Worm (Caenorhabditis elegans): ENCODE results near the gene C05D11.8.

The C05D11.8 gene

DNA sequence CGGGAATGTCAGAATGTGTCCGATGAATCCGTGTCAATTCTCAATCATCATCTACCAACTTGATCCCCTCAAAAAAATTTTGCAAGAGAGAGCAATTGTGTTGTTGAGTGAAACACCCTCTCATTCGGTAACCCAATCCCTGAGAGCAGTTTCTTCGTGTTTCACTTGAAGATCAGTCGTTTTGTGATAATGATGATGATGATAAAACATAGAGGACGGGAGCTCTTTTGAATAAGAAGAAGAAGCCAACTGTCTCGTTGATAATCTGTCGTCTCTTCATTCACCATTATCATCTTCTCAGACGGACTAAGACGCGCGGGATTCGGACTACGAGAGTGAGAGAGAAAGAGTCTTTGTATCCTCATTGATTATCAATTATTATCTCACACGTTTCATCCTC lies 22.0 kb downstream of the C05D11.8 start:
- TF ChIP-seq Y95B8A.8 (GFP tag; IDR thresholded peaks at IDR 0.05): no peak

DNA sequence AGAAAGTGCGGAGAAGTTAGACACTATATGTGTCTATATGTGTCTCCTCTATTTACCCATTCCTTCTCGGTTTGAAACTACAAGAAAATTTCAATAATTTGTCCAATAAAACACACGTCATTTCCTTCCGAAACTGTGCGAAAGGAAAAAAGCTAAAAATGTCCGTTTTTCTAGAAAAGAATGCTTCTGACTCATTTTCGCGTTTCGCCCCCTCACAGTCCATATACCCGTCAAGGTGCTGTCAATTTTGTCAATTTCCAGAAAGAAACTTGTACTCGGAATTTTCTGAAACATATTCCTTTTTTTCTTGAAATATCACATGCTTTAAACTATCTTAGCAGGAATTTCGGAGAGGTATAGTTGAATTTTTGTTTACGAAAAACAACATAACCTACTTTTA lies 24.3 kb downstream of the C05D11.8 start:
- TF ChIP-seq Y79H2A.3 (GFP tag; conservative IDR thresholded peaks at IDR 0.05) (no peak), T07F8.4 (tag; optimal IDR thresholded peaks at IDR 0.05) (no peak), dpff-1 (tag; optimal IDR thresholded peaks at IDR 0.05) (no peak), ekl-4 (GFP tag; IDR thresholded peaks at IDR 0.05) (no peak), unc-62 (GFP tag; optimal IDR thresholded peaks at IDR 0.05) (peak; percentile 81), Y95B8A.8 (GFP tag; IDR thresholded peaks at IDR 0.05) (no peak), xnd-1 (tag; optimal IDR thresholded peaks at IDR 0.05) (no peak), hlh-12 (tag; optimal IDR thresholded peaks at IDR 0.05) (no peak), hsf-1 (GFP tag; IDR thresholded peaks at IDR 0.05) (no peak), nhr-80 (tag; optimal IDR thresholded peaks at IDR 0.05) (peak; percentile 49), let-607 (tag; optimal IDR thresholded peaks at IDR 0.05) (peak in 1 of 2 experiments; percentile 37), let-526 (GFP tag; IDR thresholded peaks at IDR 0.05) (no peak), F49E8.2 (tag; optimal IDR thresholded peaks at IDR 0.05; ENCODE audit: insufficient read depth) (no peak), egl-18 (GFP tag; IDR thresholded peaks at IDR 0.05) (no peak), T26A5.8 (tag; optimal IDR thresholded peaks at IDR 0.05) (no peak), nfya-1 (tag; optimal IDR thresholded peaks at IDR 0.05; ENCODE audit: borderline replicate concordance, insufficient read depth) (no peak), snpc-4 (GFP tag; optimal IDR thresholded peaks at IDR 0.05) (no peak), snpc-4 (tag; optimal IDR thresholded peaks at IDR 0.05) (no peak), aptf-3 (GFP tag; IDR thresholded peaks at IDR 0.05) (no peak), D2030.7 (GFP tag; IDR thresholded peaks at IDR 0.05) (no peak), hlh-26 (GFP tag; conservative IDR thresholded peaks at IDR 0.05) (no peak), B0019.2 (GFP tag; conservative IDR thresholded peaks at IDR 0.05) (no peak), Y53G8AR.9 (GFP tag; conservative IDR thresholded peaks at IDR 0.05) (no peak), ceh-27 (GFP tag; optimal IDR thresholded peaks at IDR 0.05) (no peak), ztf-28 (GFP tag; IDR thresholded peaks at IDR 0.05) (no peak), sdz-38 (tag; optimal IDR thresholded peaks at IDR 0.05) (no peak), athp-1 (tag; optimal IDR thresholded peaks at IDR 0.05) (no peak), lin-26 (GFP tag; IDR thresholded peaks at IDR 0.05) (no peak)

DNA sequence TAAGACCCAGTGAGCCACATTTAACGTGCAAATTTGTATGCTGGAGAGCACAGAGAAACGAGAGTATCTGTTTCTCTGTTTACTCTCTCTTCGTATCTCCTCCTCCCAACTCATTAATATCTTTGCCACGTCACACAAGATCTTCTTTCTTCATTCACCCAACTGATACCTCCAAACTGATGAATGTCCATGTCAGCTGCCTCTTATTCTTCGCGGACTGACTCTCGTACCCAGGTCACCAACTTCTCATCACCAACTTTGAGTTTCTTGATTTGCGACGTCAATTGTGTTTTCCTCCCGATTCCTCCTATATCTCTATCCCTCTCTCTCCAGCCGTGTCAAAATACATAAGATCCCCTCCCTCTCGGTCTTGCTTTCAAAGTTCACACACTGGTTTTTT lies 24.8 kb downstream of the C05D11.8 start:
- TF ChIP-seq mxl-1 (tag; optimal IDR thresholded peaks at IDR 0.05) (no peak), somi-1 (GFP tag; optimal IDR thresholded peaks at IDR 0.05) (peak; percentile 33), T26A5.8 (tag; optimal IDR thresholded peaks at IDR 0.05) (no peak), unc-130 (GFP tag; optimal IDR thresholded peaks at IDR 0.05) (no peak)

DNA sequence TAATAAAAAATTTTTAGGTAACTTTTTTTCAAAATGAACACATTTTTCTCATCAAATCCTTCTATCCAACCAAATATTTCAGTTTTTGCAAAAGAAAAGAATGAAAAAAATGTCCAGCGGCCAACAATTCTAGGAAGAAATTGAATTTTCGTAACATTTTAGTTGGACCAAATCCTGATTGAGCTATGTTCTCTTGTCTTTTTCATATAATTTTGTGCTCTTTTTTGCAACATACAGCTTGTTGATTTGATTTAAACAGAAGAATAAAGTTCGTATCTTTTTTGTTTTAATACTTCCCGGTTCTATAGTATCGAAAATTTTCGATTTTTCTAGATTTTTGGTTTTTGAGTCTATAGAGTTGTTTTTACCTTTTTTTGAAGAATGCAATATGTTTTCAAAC lies 27.7 kb downstream of the C05D11.8 start:
- TF ChIP-seq repo-1 (tag; optimal IDR thresholded peaks at IDR 0.05) (no peak), fkh-3 (tag; optimal IDR thresholded peaks at IDR 0.05) (no peak), ceh-91 (GFP tag; IDR thresholded peaks at IDR 0.05) (no peak), ets-4 (GFP tag; optimal IDR thresholded peaks at IDR 0.05) (no peak), ztf-26 (tag; optimal IDR thresholded peaks at IDR 0.05) (no peak), lag-1 (GFP tag; IDR thresholded peaks at IDR 0.05) (no peak), madf-3 (GFP tag; IDR thresholded peaks at IDR 0.05) (no peak), snpc-1.1 (tag; optimal IDR thresholded peaks at IDR 0.05; ENCODE audit: insufficient read depth) (no peak), rcor-1 (GFP tag; IDR thresholded peaks at IDR 0.05) (no peak), nfyb-1 (GFP tag; IDR thresholded peaks at IDR 0.05) (no peak), C17E4.6 (GFP tag; IDR thresholded peaks at IDR 0.05) (no peak), die-1 (tag; optimal IDR thresholded peaks at IDR 0.05) (no peak), nhr-27 (tag; optimal IDR thresholded peaks at IDR 0.05) (no peak), aptf-3 (GFP tag; IDR thresholded peaks at IDR 0.05) (no peak), aptf-2 (GFP tag; conservative IDR thresholded peaks at IDR 0.05) (no peak), ceh-58 (GFP tag; IDR thresholded peaks at IDR 0.05) (no peak), unc-130 (GFP tag; optimal IDR thresholded peaks at IDR 0.05) (no peak), bed-1 (GFP tag; IDR thresholded peaks at IDR 0.05) (no peak)
